Fruit fly (Drosophila melanogaster): ENCODE data around the gene Cyt-c-d.
A peak's percentile ranks its signal among the peaks of the same experiment; 100 is the strongest.

Gene Cyt-c-d

dm6 chr2L:16719643-16720515, 4.2 kb downstream of the Cyt-c-d start, which contains the start of gene Cyt-c-p:
Cyt-c-p (plus strand) TSS chr2L:16719932.
- no peak for TF ChIP-seq rn (GFP tag; IDR thresholded peaks at IDR 0.05)
- no peak for TF ChIP-seq D1 (tag; optimal IDR thresholded peaks at IDR 0.05)
- no peak for TF ChIP-seq CG32121 (GFP tag; IDR thresholded peaks at IDR 0.05)
- no peak for TF ChIP-seq CG8301 (tag; optimal IDR thresholded peaks at IDR 0.05)
- no peak for TF ChIP-seq CG4496 (GFP tag; IDR thresholded peaks at IDR 0.05)
- TF ChIP-seq Pif1A (GFP tag; optimal IDR thresholded peaks at IDR 0.05) = no peak
- no peak for TF ChIP-seq Snoo (tag; optimal IDR thresholded peaks at IDR 0.05)
- TF ChIP-seq Pif1B (GFP tag; optimal IDR thresholded peaks at IDR 0.05) = no peak
- TF ChIP-seq EcR (GFP tag; optimal IDR thresholded peaks at IDR 0.05) = no peak
- TF ChIP-seq CG15710 (tag; optimal IDR thresholded peaks at IDR 0.05) = no peak

DNA sequence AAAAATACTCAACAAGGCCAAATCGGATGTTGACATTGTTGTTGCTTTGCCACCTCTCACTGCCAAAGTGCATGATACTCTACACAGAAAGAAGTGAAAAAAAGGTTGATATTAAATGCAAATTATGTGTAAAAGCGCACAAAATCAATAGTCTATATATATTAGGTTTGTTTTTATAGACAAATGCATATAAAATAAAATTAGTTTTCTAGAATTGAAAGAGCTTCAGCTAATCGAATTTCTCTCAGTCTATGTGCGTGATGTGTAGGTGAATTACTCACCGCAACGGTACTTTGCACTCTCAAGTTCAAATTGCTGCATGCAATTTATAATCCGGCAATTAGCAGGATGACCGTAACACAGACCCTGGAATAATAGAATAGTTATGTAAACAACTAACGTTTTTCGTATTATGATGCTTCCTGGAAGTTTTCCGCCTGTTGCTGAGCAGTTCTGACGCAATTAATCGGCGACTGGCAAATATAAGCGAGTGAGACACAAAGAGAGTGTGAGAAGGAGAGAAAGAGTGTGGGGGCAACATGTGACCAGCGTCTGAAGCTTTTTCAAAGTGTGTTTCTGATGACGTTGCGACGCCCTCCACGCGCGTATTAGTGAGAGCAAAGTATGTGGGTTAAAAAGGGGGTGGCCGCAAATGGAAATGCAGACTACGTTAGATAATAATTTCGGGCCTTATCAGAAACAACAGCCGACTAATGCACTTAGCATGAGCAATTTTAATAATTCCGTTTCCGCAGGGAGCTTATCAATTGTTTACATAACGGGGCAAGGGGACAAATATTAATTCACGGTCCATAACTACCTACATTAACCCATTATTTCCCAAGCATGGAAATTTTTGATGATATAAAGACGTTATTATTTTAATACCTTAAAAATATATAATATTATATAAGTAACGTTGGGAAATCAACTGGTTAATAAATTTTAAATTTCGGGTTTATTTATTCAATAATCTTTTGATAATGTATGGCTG, 5.3 kb downstream of the Cyt-c-d start:
- TF ChIP-seq CG14655 (GFP tag; optimal IDR thresholded peaks at IDR 0.05) = peak; percentile 94
- TF ChIP-seq gl (tag; optimal IDR thresholded peaks at IDR 0.05) = peak; percentile 83
- TF ChIP-seq CG17806 (tag; optimal IDR thresholded peaks at IDR 0.05) = peak; percentile 96
- peak; percentile 84 for TF ChIP-seq fd96Ca (GFP tag; IDR thresholded peaks at IDR 0.05)
- peak; percentile 69 for TF ChIP-seq D1 (tag; optimal IDR thresholded peaks at IDR 0.05)
- TF ChIP-seq EcR (GFP tag; optimal IDR thresholded peaks at IDR 0.05) = peak; percentile 84
- TF ChIP-seq Pif1A (GFP tag; optimal IDR thresholded peaks at IDR 0.05) = peak; percentile 96
- TF ChIP-seq Ets98B (GFP tag; IDR thresholded peaks at IDR 0.05) = peak; percentile 96
- peak; percentile 87 for TF ChIP-seq Snoo (tag; optimal IDR thresholded peaks at IDR 0.05)
- TF ChIP-seq CG8301 (tag; optimal IDR thresholded peaks at IDR 0.05) = peak; percentile 93
- peak; percentile 98 for TF ChIP-seq CG4496 (GFP tag; IDR thresholded peaks at IDR 0.05)
- TF ChIP-seq CG15710 (tag; optimal IDR thresholded peaks at IDR 0.05) = peak; percentile 90
- peak; percentile 94 for TF ChIP-seq CG9948 (tag; optimal IDR thresholded peaks at IDR 0.05)
- peak; percentile 97 for TF ChIP-seq CG32121 (GFP tag; IDR thresholded peaks at IDR 0.05)
- no peak for TF ChIP-seq CG13204 (GFP tag; optimal IDR thresholded peaks at IDR 0.05)
- peak; percentile 93 for TF ChIP-seq Pif1B (GFP tag; optimal IDR thresholded peaks at IDR 0.05)
- TF ChIP-seq CG10348 (GFP tag; IDR thresholded peaks at IDR 0.05) = peak; percentile 79
- TF ChIP-seq rn (GFP tag; IDR thresholded peaks at IDR 0.05) = peak; percentile 94
- peak; percentile 96 for TF ChIP-seq CG8159 (tag; optimal IDR thresholded peaks at IDR 0.05)
- TF ChIP-seq CG12605 (GFP tag; IDR thresholded peaks at IDR 0.05) = peak; percentile 92
- TF ChIP-seq CG34367 (tag; optimal IDR thresholded peaks at IDR 0.05) = peak; percentile 89

dm6 chr2L:16722596-16722995, 6.9 kb downstream of the Cyt-c-d start:
- TF ChIP-seq CG32121 (GFP tag; IDR thresholded peaks at IDR 0.05) = no peak
- TF ChIP-seq CG17806 (tag; optimal IDR thresholded peaks at IDR 0.05) = no peak
- no peak for TF ChIP-seq CG34367 (tag; optimal IDR thresholded peaks at IDR 0.05)
- TF ChIP-seq CG4496 (GFP tag; IDR thresholded peaks at IDR 0.05) = no peak
- no peak for TF ChIP-seq rn (GFP tag; IDR thresholded peaks at IDR 0.05)
- TF ChIP-seq gl (tag; optimal IDR thresholded peaks at IDR 0.05) = no peak
- TF ChIP-seq fd96Ca (GFP tag; IDR thresholded peaks at IDR 0.05) = no peak
- TF ChIP-seq Pif1A (GFP tag; optimal IDR thresholded peaks at IDR 0.05) = no peak
- no peak for TF ChIP-seq EcR (GFP tag; optimal IDR thresholded peaks at IDR 0.05)
- no peak for TF ChIP-seq Pif1B (GFP tag; optimal IDR thresholded peaks at IDR 0.05)
- TF ChIP-seq CG10348 (GFP tag; IDR thresholded peaks at IDR 0.05) = no peak
- TF ChIP-seq CG14655 (GFP tag; optimal IDR thresholded peaks at IDR 0.05) = no peak
- no peak for TF ChIP-seq CG15710 (tag; optimal IDR thresholded peaks at IDR 0.05)
- no peak for TF ChIP-seq CG9948 (tag; optimal IDR thresholded peaks at IDR 0.05)
- no peak for TF ChIP-seq CG12605 (GFP tag; IDR thresholded peaks at IDR 0.05)
- no peak for TF ChIP-seq CG13204 (GFP tag; optimal IDR thresholded peaks at IDR 0.05)
- TF ChIP-seq CG8301 (tag; optimal IDR thresholded peaks at IDR 0.05) = no peak
- TF ChIP-seq Snoo (tag; optimal IDR thresholded peaks at IDR 0.05) = no peak
- no peak for TF ChIP-seq Ets98B (GFP tag; IDR thresholded peaks at IDR 0.05)

DNA sequence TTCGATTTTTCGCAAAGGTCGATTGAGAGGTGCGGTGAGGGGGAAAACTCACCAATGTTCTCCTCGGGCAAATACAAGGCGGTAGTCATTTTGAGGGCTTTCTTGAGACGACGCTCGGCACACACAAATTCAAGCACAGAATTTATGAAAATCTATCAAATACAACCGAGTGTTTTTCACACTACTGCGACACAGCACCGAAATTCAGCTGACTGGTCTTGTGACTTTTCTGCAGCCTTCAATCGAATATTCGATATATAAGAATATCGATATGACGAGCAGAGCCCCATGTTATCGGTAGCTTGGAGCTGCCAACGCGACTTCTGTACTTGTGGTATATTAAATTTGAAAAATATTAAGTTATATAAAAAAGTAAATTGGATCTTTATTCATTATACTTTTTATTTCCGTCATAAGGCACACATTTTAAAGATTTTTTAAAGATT, 11.9 kb downstream of the Cyt-c-d start, which contains the start of gene VhaSFD:
VhaSFD (minus strand) TSS at position 249 of the 446 bp plus-strand sequence.
- TF ChIP-seq CG32121 (GFP tag; IDR thresholded peaks at IDR 0.05) (0 out of 2 replicates have a peak, but pooled peaks have one; percentile 38), rn (GFP tag; IDR thresholded peaks at IDR 0.05) (no peak), CG4496 (GFP tag; IDR thresholded peaks at IDR 0.05) (0 out of 3 replicates have a peak, but pooled peaks have one; percentile 33), gl (tag; optimal IDR thresholded peaks at IDR 0.05) (peak; percentile 6), CG9948 (tag; optimal IDR thresholded peaks at IDR 0.05) (no peak), EcR (GFP tag; optimal IDR thresholded peaks at IDR 0.05) (no peak), Snoo (tag; optimal IDR thresholded peaks at IDR 0.05) (peak; percentile 26)

- TF ChIP-seq CG32121 (GFP tag; IDR thresholded peaks at IDR 0.05) = no peak
- no peak for TF ChIP-seq Snoo (tag; optimal IDR thresholded peaks at IDR 0.05)
- no peak for TF ChIP-seq Pif1B (GFP tag; optimal IDR thresholded peaks at IDR 0.05)
- no peak for TF ChIP-seq CG34367 (tag; optimal IDR thresholded peaks at IDR 0.05)
- no peak for TF ChIP-seq CG17806 (tag; optimal IDR thresholded peaks at IDR 0.05)
- TF ChIP-seq D1 (tag; optimal IDR thresholded peaks at IDR 0.05) = no peak
- TF ChIP-seq CG4496 (GFP tag; IDR thresholded peaks at IDR 0.05) = no peak
- no peak for TF ChIP-seq rn (GFP tag; IDR thresholded peaks at IDR 0.05)
- TF ChIP-seq CG15710 (tag; optimal IDR thresholded peaks at IDR 0.05) = no peak
- no peak for TF ChIP-seq EcR (GFP tag; optimal IDR thresholded peaks at IDR 0.05)
- no peak for TF ChIP-seq CG13204 (GFP tag; optimal IDR thresholded peaks at IDR 0.05)
- no peak for TF ChIP-seq CG12605 (GFP tag; IDR thresholded peaks at IDR 0.05)
- no peak for TF ChIP-seq gl (tag; optimal IDR thresholded peaks at IDR 0.05)
- no peak for TF ChIP-seq Pif1A (GFP tag; optimal IDR thresholded peaks at IDR 0.05)
- no peak for TF ChIP-seq Ets98B (GFP tag; IDR thresholded peaks at IDR 0.05)
- no peak for TF ChIP-seq CG14655 (GFP tag; optimal IDR thresholded peaks at IDR 0.05)
- no peak for TF ChIP-seq CG8159 (tag; optimal IDR thresholded peaks at IDR 0.05)
- no peak for TF ChIP-seq CG8301 (tag; optimal IDR thresholded peaks at IDR 0.05)
- TF ChIP-seq CG10348 (GFP tag; IDR thresholded peaks at IDR 0.05) = no peak
These were observed 13.9 kb downstream of the Cyt-c-d start, which contains the start of gene Tsen2 for dm6 chr2L:16729556-16729955. Tsen2 (plus strand) TSS chr2L:16729777.

All from whole organism, pupa.